Worm (Caenorhabditis elegans) whole organism, L4 larva: ENCODE data around the gene T26E4.9.

Experiments used
- D1046.2 ChIP-seq: fragments of 200-800 bp; sonication (Bioruptor generic); IDR thresholded peaks from 2 replicates; pipeline ENCODE4 v1.3.6; 2022; ENCODE audit warnings: missing genetic modification characterization, missing compliant biosample characterization
- F44E2.7 ChIP-seq: fragments of 200-800 bp; sonication (Bioruptor generic); IDR thresholded peaks from 2 replicates; pipeline ENCODE4 v2.1.2; 2022; ENCODE audit warnings: missing genetic modification characterization, missing compliant biosample characterization
- R02D3.7 ChIP-seq: fragments of 150-350 bp; sonication (generic microtip); optimal IDR thresholded peaks from 3 replicates; lab custom pipeline; 2014; ENCODE audit warnings: missing biosample characterization, missing genetic modification characterization
- Y105C5A.15 ChIP-seq: fragments of 200-800 bp; sonication (Bioruptor generic); IDR thresholded peaks from 2 replicates; pipeline ENCODE4 v1.3.6; 2022; ENCODE audit warnings: missing genetic modification characterization, missing compliant biosample characterization
- Y75B8A.6 ChIP-seq: fragments of 200-800 bp; sonication (Bioruptor generic); IDR thresholded peaks from 2 replicates; pipeline ENCODE4 v1.3.6; 2022; ENCODE audit warnings: missing genetic modification reagents, missing genetic modification characterization, missing compliant biosample characterization
- ZK337.2 ChIP-seq: fragments of 200-800 bp; sonication (Bioruptor generic); IDR thresholded peaks from 2 replicates; pipeline ENCODE4 v1.3.6; 2022; ENCODE audit warnings: missing genetic modification reagents, missing genetic modification characterization, missing compliant biosample characterization
- ZK546.5 ChIP-seq, 2 experiments: sonication (generic microtip); optimal IDR thresholded peaks; 2 replicates each; lab custom pipeline; 2017; ENCODE audit warnings: missing biosample characterization in 2 of 2, missing genetic modification characterization in 2 of 2
- aly-2 ChIP-seq: sonication (generic microtip); optimal IDR thresholded peaks from 2 replicates; lab custom pipeline; 2018; ENCODE audit warnings: missing biosample characterization, missing genetic modification characterization
- ama-1 ChIP-seq: fragments of 150-350 bp; optimal IDR thresholded peaks from 2 replicates; lab custom pipeline; 2014; ENCODE audit warnings: inconsistent platforms, mixed read lengths
- ceh-20 ChIP-seq: fragments of 200-800 bp; sonication (Bioruptor generic); IDR thresholded peaks from 2 replicates; pipeline ENCODE4 v1.3.6; 2022; ENCODE audit warnings: missing genetic modification reagents, missing genetic modification characterization, missing compliant biosample characterization
- ceh-44 ChIP-seq: fragments of 200-800 bp; sonication (Bioruptor generic); IDR thresholded peaks from 2 replicates; pipeline ENCODE4 v1.3.6; 2022; ENCODE audit warnings: missing genetic modification reagents, missing genetic modification characterization, missing compliant biosample characterization
- cey-2 ChIP-seq: sonication (generic microtip); optimal IDR thresholded peaks from 3 replicates; lab custom pipeline; 2017; ENCODE audit warnings: missing genetic modification characterization, mild to moderate bottlenecking, missing compliant biosample characterization, antibody characterized with exemption, borderline replicate concordance; ENCODE audit not compliant: insufficient read depth
- daf-16 ChIP-seq, 3 experiments: sonication (generic microtip); optimal IDR thresholded peaks; 2 replicates each; lab custom pipeline; 2016 to 2017; ENCODE audit warnings: missing genetic modification characterization in 3 of 3, missing genetic modification reagents in 3 of 3, mild to moderate bottlenecking in 2 of 3, missing compliant biosample characterization in 2 of 3, missing biosample characterization in 1 of 3, moderate library complexity in 1 of 3
- daf-19 ChIP-seq: fragments of 200-800 bp; sonication (Bioruptor generic); conservative IDR thresholded peaks from 2 replicates; pipeline ENCODE4 v1.3.6; 2022; ENCODE audit warnings: missing genetic modification characterization, missing compliant biosample characterization
- dmd-6 ChIP-seq: fragments of 200-800 bp; sonication (Bioruptor generic); IDR thresholded peaks from 2 replicates; pipeline ENCODE4 v1.3.6; 2022; ENCODE audit warnings: missing genetic modification reagents, missing genetic modification characterization, missing compliant biosample characterization
- dmd-9 ChIP-seq: fragments of 200-800 bp; sonication (Bioruptor generic); IDR thresholded peaks from 2 replicates; pipeline ENCODE4 v1.3.6; 2022; ENCODE audit warnings: missing genetic modification reagents, missing genetic modification characterization, missing compliant biosample characterization
- dpl-1 ChIP-seq: fragments of 150-350 bp; optimal IDR thresholded peaks from 2 replicates; lab custom pipeline; 2014; ENCODE audit warnings: missing biosample characterization, missing genetic modification reagents, missing genetic modification characterization
- dve-1 ChIP-seq: sonication (generic microtip); optimal IDR thresholded peaks from 2 replicates; lab custom pipeline; 2017; ENCODE audit warnings: antibody characterized with exemption, mild to moderate bottlenecking, missing genetic modification characterization, missing compliant biosample characterization; ENCODE audit not compliant: insufficient read depth
- egl-27 ChIP-seq: sonication (generic microtip); optimal IDR thresholded peaks from 3 replicates; lab custom pipeline; 2017; ENCODE audit warnings: missing biosample characterization, missing genetic modification reagents, missing genetic modification characterization
- lin-1 ChIP-seq: fragments of 200-800 bp; sonication (Bioruptor generic); IDR thresholded peaks from 2 replicates; pipeline ENCODE4 v1.3.6; 2022; ENCODE audit warnings: missing genetic modification reagents, missing genetic modification characterization, missing compliant biosample characterization
- lin-13 ChIP-seq: fragments of 150-350 bp; optimal IDR thresholded peaks from 2 replicates; lab custom pipeline; 2014; ENCODE audit warnings: missing biosample characterization, missing genetic modification reagents, missing genetic modification characterization
- lin-15B ChIP-seq: fragments of 150-350 bp; sonication (generic microtip); optimal IDR thresholded peaks from 3 replicates; lab custom pipeline; 2014; ENCODE audit warnings: missing biosample characterization, missing genetic modification characterization
- lin-29 ChIP-seq: fragments of 200-800 bp; sonication (Bioruptor generic); IDR thresholded peaks from 2 replicates; pipeline ENCODE4 v1.3.6; 2022; ENCODE audit warnings: missing genetic modification reagents, missing genetic modification characterization, missing compliant biosample characterization
- lin-38 ChIP-seq: fragments of 200-800 bp; sonication (Bioruptor generic); IDR thresholded peaks from 2 replicates; pipeline ENCODE4 v1.3.6; 2022; ENCODE audit warnings: missing genetic modification reagents, missing genetic modification characterization, missing compliant biosample characterization
- lin-39 ChIP-seq: fragments of 150-350 bp; optimal IDR thresholded peaks from 2 replicates; lab custom pipeline; 2014; ENCODE audit warnings: missing biosample characterization, missing genetic modification reagents, missing genetic modification characterization
- lsy-2 ChIP-seq, 2 experiments: fragments of 150-350 bp in 1 of 2; sonication (generic microtip) in 1 of 2; optimal IDR thresholded peaks; 2 replicates each; lab custom pipeline; 2014 to 2017; ENCODE audit warnings: missing biosample characterization in 2 of 2, missing genetic modification characterization in 2 of 2
- madf-5 ChIP-seq, 2 experiments: fragments of 200-800 bp; sonication (Bioruptor generic); IDR thresholded peaks; 2 replicates each; pipeline ENCODE4 v1.3.6; 2022; ENCODE audit warnings: missing compliant biosample characterization in 2 of 2, missing genetic modification characterization in 2 of 2
- madf-9 ChIP-seq: fragments of 200-800 bp; sonication (Bioruptor generic); conservative IDR thresholded peaks from 2 replicates; pipeline ENCODE4 v1.3.6; 2022; ENCODE audit warnings: missing genetic modification reagents, missing genetic modification characterization, missing compliant biosample characterization
- mdl-1 ChIP-seq, 2 experiments: fragments of 150-350 bp in 1 of 2; sonication (generic microtip) in 1 of 2; optimal IDR thresholded peaks; 2 replicates each; lab custom pipeline; 2014 to 2017; ENCODE audit warnings: missing biosample characterization in 2 of 2, missing genetic modification characterization in 2 of 2
- mxl-3 ChIP-seq: fragments of 200-800 bp; sonication (Bioruptor generic); optimal IDR thresholded peaks from 2 replicates; lab custom pipeline; 2018; ENCODE audit warnings: mild to moderate bottlenecking, missing genetic modification characterization, missing compliant biosample characterization
- nhr-10 ChIP-seq: fragments of 150-350 bp; optimal IDR thresholded peaks from 2 replicates; lab custom pipeline; 2014; ENCODE audit warnings: missing biosample characterization, missing genetic modification characterization
- nhr-111 ChIP-seq: fragments of 200-800 bp; sonication (Bioruptor generic); optimal IDR thresholded peaks from 2 replicates; lab custom pipeline; 2018; ENCODE audit warnings: mild to moderate bottlenecking, missing genetic modification characterization, missing compliant biosample characterization
- nhr-237 ChIP-seq: sonication (generic microtip); optimal IDR thresholded peaks from 2 replicates; lab custom pipeline; 2017; ENCODE audit warnings: missing biosample characterization, missing genetic modification characterization
- nhr-25 ChIP-seq: sonication (generic microtip); optimal IDR thresholded peaks from 2 replicates; lab custom pipeline; 2017; ENCODE audit warnings: missing genetic modification characterization, mild to moderate bottlenecking, missing compliant biosample characterization, antibody characterized with exemption, moderate library complexity, borderline replicate concordance; ENCODE audit not compliant: insufficient read depth
- nhr-28 ChIP-seq: fragments of 150-350 bp; optimal IDR thresholded peaks from 2 replicates; lab custom pipeline; 2014; ENCODE audit warnings: missing biosample characterization, missing genetic modification characterization
- nhr-76 ChIP-seq: fragments of 150-350 bp; optimal IDR thresholded peaks from 2 replicates; lab custom pipeline; 2014; ENCODE audit warnings: missing biosample characterization, missing genetic modification characterization
- nhr-77 ChIP-seq: fragments of 150-350 bp; optimal IDR thresholded peaks from 2 replicates; lab custom pipeline; 2014; ENCODE audit warnings: missing biosample characterization, missing genetic modification characterization
- set-16 ChIP-seq: fragments of 200-800 bp; sonication (Bioruptor generic); IDR thresholded peaks from 2 replicates; pipeline ENCODE4 v1.3.6; 2022; ENCODE audit warnings: missing genetic modification reagents, missing genetic modification characterization, missing compliant biosample characterization
- tag-97 ChIP-seq: fragments of 200-800 bp; sonication (Bioruptor generic); IDR thresholded peaks from 2 replicates; pipeline ENCODE4 v1.3.6; 2022; ENCODE audit warnings: missing genetic modification characterization, missing compliant biosample characterization
- tra-1 ChIP-seq: fragments of 200-800 bp; sonication (Bioruptor generic); IDR thresholded peaks from 2 replicates; pipeline ENCODE4 v1.3.6; 2022; ENCODE audit warnings: missing genetic modification reagents, missing genetic modification characterization, missing compliant biosample characterization
- unc-130 ChIP-seq: sonication (generic microtip); optimal IDR thresholded peaks from 2 replicates; lab custom pipeline; 2016; ENCODE audit warnings: missing genetic modification reagents, missing genetic modification characterization, missing compliant biosample characterization
- unc-39 ChIP-seq: sonication (generic microtip); optimal IDR thresholded peaks from 2 replicates; lab custom pipeline; 2017; ENCODE audit warnings: missing biosample characterization, missing genetic modification characterization
- unc-62 ChIP-seq, 3 experiments: fragments of 150-350 bp in 1 of 3; sonication (generic microtip); optimal IDR thresholded peaks in 2 of 3; peaks in 1 of 3; 1 replicate in 1 of 3; 2 replicates in 2 of 3; lab custom pipeline; 2014 to 2017; ENCODE audit warnings: missing biosample characterization in 3 of 3, missing genetic modification characterization in 3 of 3, missing genetic modification reagents in 3 of 3, missing genotype in 1 of 3
- ztf-7 ChIP-seq: fragments of 150-350 bp; optimal IDR thresholded peaks from 2 replicates; lab custom pipeline; 2014; ENCODE audit warnings: missing biosample characterization, missing genetic modification characterization

Gene T26E4.9

ce11 chrV:15779128-15779729, 23.3 kb downstream of the T26E4.9 start, which contains the start of the genes nhr-285 and irld-52:
nhr-285 (minus strand) TSS chrV:15779228.
irld-52 (plus strand) TSS chrV:15779679.
- TF ChIP-seq daf-19 (GFP tag; lab: Robert Waterston, UW) (no peak), dve-1 (tag; lab: Kevin White, UChicago) (no peak), ama-1 (no peak), set-16 (GFP tag; lab: Robert Waterston, UW) (no peak), lin-15B (tag; lab: Kevin White, UChicago) (no peak), Y105C5A.15 (no peak), D1046.2 (no peak), madf-5 (GFP tag; IDR thresholded peaks at IDR 0.05; lab: Robert Waterston, UW) (no peak)
- TF ChIP-seq, all 104 proteins: peak for 0

- peak in 1 of 2 experiments; percentile 55 for TF ChIP-seq unc-62 (GFP tag; optimal IDR thresholded peaks at IDR 0.05 in 1 of 2; lab: Kevin White, UChicago)
- TF ChIP-seq unc-62 (tag; optimal IDR thresholded peaks at IDR 0.05; lab: Kevin White, UChicago), result no peak
- no peak for TF ChIP-seq ztf-7 (tag; lab: Kevin White, UChicago)
Observed at ce11 chrV:15776651-15777050, 25.9 kb downstream of the T26E4.9 start, which contains the start of gene nhr-283. nhr-283 (minus strand) TSS chrV:15776751.

- TF ChIP-seq R02D3.7 (tag; lab: Kevin White, UChicago) (no peak), lin-13 (no peak), nhr-10 (tag; lab: Kevin White, UChicago) (no peak), unc-39 (tag; lab: Kevin White, UChicago) (no peak), F44E2.7 (GFP tag; lab: Robert Waterston, UW) (no peak), ztf-7 (tag; lab: Kevin White, UChicago) (no peak), lin-39 (tag; lab: Kevin White, UChicago) (no peak), lin-15B (tag; lab: Kevin White, UChicago) (no peak), ceh-44 (no peak), tag-97 (GFP tag; lab: Robert Waterston, UW) (no peak), tra-1 (GFP tag; lab: Robert Waterston, UW) (no peak), lin-29 (no peak), ZK337.2 (GFP tag; lab: Robert Waterston, UW) (no peak), ceh-20 (GFP tag; lab: Robert Waterston, UW) (no peak), lin-1 (GFP tag; lab: Robert Waterston, UW) (no peak), dpl-1 (no peak), unc-130 (GFP tag; lab: Kevin White, UChicago) (no peak), ZK546.5 (tag; optimal IDR thresholded peaks at IDR 0.05; lab: Kevin White, UChicago) (no peak), egl-27 (no peak), nhr-25 (tag; lab: Kevin White, UChicago) (no peak), dmd-9 (GFP tag; lab: Robert Waterston, UW) (no peak), lsy-2 (tag; optimal IDR thresholded peaks at IDR 0.05; lab: Kevin White, UChicago) (no peak), nhr-237 (no peak), Y75B8A.6 (GFP tag; lab: Robert Waterston, UW) (no peak), cey-2 (tag; lab: Kevin White, UChicago) (no peak), madf-9 (GFP tag; lab: Robert Waterston, UW) (no peak), lin-38 (no peak), nhr-111 (GFP tag; lab: Kevin White, UChicago) (no peak), nhr-28 (tag; lab: Kevin White, UChicago) (peak; percentile 21), nhr-77 (tag; lab: Kevin White, UChicago) (no peak), mdl-1 (tag; optimal IDR thresholded peaks at IDR 0.05; lab: Kevin White, UChicago) (peak; percentile 16 to 53), mxl-3 (GFP tag; lab: Kevin White, UChicago) (peak; percentile 80), dmd-6 (GFP tag; lab: Robert Waterston, UW) (peak; percentile 46; the same call in 1 of the 2 replicates), nhr-76 (tag; lab: Kevin White, UChicago) (no peak), set-16 (GFP tag; lab: Robert Waterston, UW) (no peak), daf-16 (GFP tag; optimal IDR thresholded peaks at IDR 0.05; lab: Kevin White, UChicago) (no peak), daf-16 (tag; optimal IDR thresholded peaks at IDR 0.05; lab: Kevin White, UChicago) (peak; percentile 55), aly-2 (tag; lab: Kevin White, UChicago) (no peak)
- TF ChIP-seq, all 104 proteins: peak for 5
Observed at ce11 chrV:15773941-15774340, 28.6 kb downstream of the T26E4.9 start.
